Worm (Caenorhabditis elegans) whole organism, L3 larva: ENCODE data around the gene ftr-1.

ENCODE experiments used
- ama-1 ChIP-seq: fragments of 150-350 bp; optimal IDR thresholded peaks from 2 replicates; lab custom pipeline; 2018
- ceh-16 ChIP-seq: sonication (generic microtip); optimal IDR thresholded peaks from 2 replicates; lab custom pipeline; 2017; ENCODE audit warnings: missing biosample characterization, missing genetic modification characterization
- ceh-9 ChIP-seq: sonication (generic microtip); optimal IDR thresholded peaks from 2 replicates; lab custom pipeline; 2018; ENCODE audit warnings: missing biosample characterization, missing genetic modification characterization
- elt-3 ChIP-seq, 3 experiments: fragments of 150-350 bp in 1 of 3; sonication (generic microtip) in 2 of 3; optimal IDR thresholded peaks; 2 replicates in 2 of 3; 4 replicates in 1 of 3; lab custom pipeline; 2014 to 2017; ENCODE audit warnings: missing biosample characterization in 3 of 3, missing genetic modification characterization in 3 of 3
- eor-1 ChIP-seq, 2 experiments: fragments of 150-350 bp; optimal IDR thresholded peaks; 2 replicates each; lab custom pipeline; 2014 to 2018; ENCODE audit warnings: missing biosample characterization in 2 of 2, missing genetic modification characterization in 2 of 2
- lin-15B ChIP-seq: fragments of 150-350 bp; optimal IDR thresholded peaks from 2 replicates; lab custom pipeline; 2014; ENCODE audit warnings: missing biosample characterization, missing genetic modification characterization
- nfya-1 ChIP-seq: sonication (generic microtip); optimal IDR thresholded peaks from 2 replicates; lab custom pipeline; 2017; ENCODE audit warnings: missing genetic modification characterization, mild to moderate bottlenecking, missing compliant biosample characterization, antibody characterized with exemption, moderate library complexity; ENCODE audit not compliant: insufficient read depth
- nhr-237 ChIP-seq: fragments of 150-350 bp; optimal IDR thresholded peaks from 2 replicates; lab custom pipeline; 2014; ENCODE audit warnings: missing biosample characterization, missing genetic modification characterization
- pqm-1 ChIP-seq: fragments of 150-350 bp; optimal IDR thresholded peaks from 2 replicates; lab custom pipeline; 2017; ENCODE audit warnings: missing biosample characterization, missing genetic modification characterization, inconsistent platforms
- snpc-4 ChIP-seq: fragments of 150-350 bp; optimal IDR thresholded peaks from 2 replicates; lab custom pipeline; 2014; ENCODE audit warnings: missing biosample characterization, missing genetic modification characterization
- zag-1 ChIP-seq: fragments of 150-350 bp; optimal IDR thresholded peaks from 2 replicates; lab custom pipeline; 2014; ENCODE audit warnings: missing biosample characterization, missing genetic modification characterization

DNA sequence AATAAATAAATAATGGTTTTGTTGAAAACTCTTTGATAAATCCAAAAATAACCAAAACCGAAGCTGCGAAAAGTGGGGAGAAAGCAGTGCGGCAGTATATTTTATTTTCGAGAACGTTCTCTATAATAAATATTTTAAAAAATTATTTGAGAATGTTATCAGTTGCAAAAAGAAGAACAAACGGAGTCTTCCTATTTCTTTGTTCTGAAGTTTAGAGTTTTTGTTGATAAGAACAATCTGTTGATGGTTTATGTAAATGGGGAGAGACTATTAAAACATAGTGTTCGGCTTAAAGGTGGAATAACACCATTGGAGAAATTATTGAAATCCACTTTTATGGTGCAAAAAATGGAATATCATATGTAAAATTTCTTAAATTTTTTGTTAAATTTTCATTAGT is 16.3 kb downstream of the ftr-1 start:
- TF ChIP-seq zag-1 (tag; lab: Kevin White, UChicago) (no peak), snpc-4 (tag; lab: Kevin White, UChicago) (no peak), ama-1 (lab: Kevin White, UChicago) (no peak), pqm-1 (peak; percentile 47), ceh-16 (tag; lab: Kevin White, UChicago) (no peak), lin-15B (tag; lab: Kevin White, UChicago) (no peak), eor-1 (tag; optimal IDR thresholded peaks at IDR 0.05; lab: Kevin White, UChicago) (no peak), elt-3 (tag; optimal IDR thresholded peaks at IDR 0.05; lab: Kevin White, UChicago) (no peak), nhr-237 (tag; lab: Kevin White, UChicago) (no peak), nfya-1 (tag; lab: Kevin White, UChicago) (no peak), ceh-9 (tag; lab: Kevin White, UChicago) (no peak)
